Worm (Caenorhabditis elegans): ENCODE measurements around the gene kin-16.
A peak's percentile ranks its signal among the peaks of the same experiment; 100 is the strongest.

ce11 chrII:9481427-9481826 is 45.5 kb upstream of the kin-16 start:
- TF ChIP-seq unc-39 (tag; optimal IDR thresholded peaks at IDR 0.05) (no peak), nhr-129 (tag; optimal IDR thresholded peaks at IDR 0.05) (peak; percentile 27), lin-13 (GFP tag; optimal IDR thresholded peaks at IDR 0.05) (no peak), ztf-1 (GFP tag; conservative IDR thresholded peaks at IDR 0.05) (no peak), egl-27 (tag; optimal IDR thresholded peaks at IDR 0.05) (no peak), peb-1 (tag; optimal IDR thresholded peaks at IDR 0.05) (no peak)
